Fruit fly (Drosophila melanogaster) whole organism, adult: ENCODE results near the gene hth.

Experiments
- CG11617 ChIP-seq: fragments of 200-800 bp; sonication (Bioruptor generic); optimal IDR thresholded peaks from 2 replicates; lab custom pipeline; 2017; ENCODE audit warnings: mild to moderate bottlenecking, missing biosample characterization, missing genetic modification reagents, missing genetic modification characterization
- CG12768 ChIP-seq: fragments of 200-800 bp; sonication (Bioruptor generic); optimal IDR thresholded peaks from 2 replicates; lab custom pipeline; 2017; ENCODE audit warnings: missing biosample characterization, missing genetic modification characterization, mild to moderate bottlenecking, moderate library complexity, missing genetic modification reagents
- CG14711 ChIP-seq: fragments of 200-800 bp; sonication (Bioruptor generic); optimal IDR thresholded peaks from 2 replicates; lab custom pipeline; 2018; ENCODE audit warnings: missing biosample characterization, mild to moderate bottlenecking, missing genetic modification characterization, moderate library complexity
- CG1620 ChIP-seq: fragments of 200-800 bp; sonication (Bioruptor generic); optimal IDR thresholded peaks from 2 replicates; lab custom pipeline; 2016; ENCODE audit warnings: missing biosample characterization, missing genetic modification characterization
- CG33017 ChIP-seq: fragments of 200-800 bp; sonication (Bioruptor generic); optimal IDR thresholded peaks from 2 replicates; lab custom pipeline; 2018; ENCODE audit warnings: missing biosample characterization, mild to moderate bottlenecking, missing genetic modification characterization, moderate library complexity
- CG5204 ChIP-seq: fragments of 200-800 bp; sonication (Bioruptor generic); optimal IDR thresholded peaks from 2 replicates; lab custom pipeline; 2016; ENCODE audit warnings: missing biosample characterization, missing genetic modification characterization
- CG7045 ChIP-seq: fragments of 200-800 bp; sonication (Bioruptor generic); optimal IDR thresholded peaks from 2 replicates; lab custom pipeline; 2017; ENCODE audit warnings: missing biosample characterization, mild to moderate bottlenecking, missing genetic modification characterization
- CG7101 ChIP-seq: fragments of 200-800 bp; sonication (Bioruptor generic); optimal IDR thresholded peaks from 2 replicates; lab custom pipeline; 2018; ENCODE audit warnings: missing biosample characterization, mild to moderate bottlenecking, missing genetic modification characterization, moderate library complexity
- Clk ChIP-seq: fragments of 200-800 bp; sonication (Bioruptor generic); optimal IDR thresholded peaks from 2 replicates; lab custom pipeline; 2017; ENCODE audit warnings: missing biosample characterization, missing genetic modification characterization
- Crg-1 ChIP-seq: fragments of 200-800 bp; sonication (Bioruptor generic); optimal IDR thresholded peaks from 2 replicates; lab custom pipeline; 2016; ENCODE audit warnings: missing biosample characterization, missing genetic modification characterization
- Hr96 ChIP-seq: fragments of 200-800 bp; sonication (Bioruptor generic); optimal IDR thresholded peaks from 2 replicates; lab custom pipeline; 2016; ENCODE audit warnings: missing biosample characterization, missing genetic modification characterization
- Mnt ChIP-seq: fragments of 200-800 bp; sonication (Bioruptor generic); optimal IDR thresholded peaks from 2 replicates; lab custom pipeline; 2016; ENCODE audit warnings: missing biosample characterization, mild to moderate bottlenecking, missing genetic modification characterization
- bab1 ChIP-seq: fragments of 200-800 bp; sonication (Bioruptor generic); optimal IDR thresholded peaks from 3 replicates; lab custom pipeline; 2019; ENCODE audit warnings: missing biosample characterization, mild to moderate bottlenecking, missing genetic modification characterization, moderate library complexity
- cic ChIP-seq: fragments of 200-800 bp; sonication (Bioruptor generic); optimal IDR thresholded peaks from 2 replicates; lab custom pipeline; 2017; ENCODE audit warnings: missing biosample characterization, mild to moderate bottlenecking, missing genetic modification characterization, moderate library complexity
- cnc ChIP-seq, 2 experiments: fragments of >200 bp; optimal IDR thresholded peaks; 2 replicates each; lab custom pipeline; 2017
- kay ChIP-seq: fragments of 200-800 bp; sonication (Bioruptor generic); peaks from one replicate; lab custom pipeline; 2016; ENCODE audit warnings: missing biosample characterization, missing genetic modification characterization, borderline replicate concordance
- ovo ChIP-seq: fragments of 200-800 bp; sonication (Bioruptor generic); optimal IDR thresholded peaks from 2 replicates; lab custom pipeline; 2016; ENCODE audit warnings: missing biosample characterization, missing genetic modification characterization
- pad ChIP-seq: fragments of 200-800 bp; sonication (Bioruptor generic); optimal IDR thresholded peaks from 3 replicates; lab custom pipeline; 2017; ENCODE audit warnings: missing biosample characterization, missing genetic modification characterization, mild to moderate bottlenecking, moderate library complexity, missing genetic modification reagents
- tj ChIP-seq: fragments of 200-800 bp; sonication (Bioruptor generic); optimal IDR thresholded peaks from 3 replicates; lab custom pipeline; 2017; ENCODE audit warnings: missing biosample characterization, mild to moderate bottlenecking, missing genetic modification characterization, moderate library complexity
- toe ChIP-seq: fragments of 200-800 bp; sonication (Bioruptor generic); optimal IDR thresholded peaks from 2 replicates; lab custom pipeline; 2016; ENCODE audit warnings: missing biosample characterization, missing genetic modification characterization

hth gene

dm6 chr3R:10638641-10639348 lies 573 bp downstream of the hth start:
- TF ChIP-seq toe (no peak), cnc (optimal IDR thresholded peaks at IDR 0.05; lab: Kevin White, UChicago) (no peak), CG14711 (tag; lab: Kevin White, UChicago) (no peak), bab1 (GFP tag; lab: Kevin White, UChicago) (no peak), CG33017 (no peak), CG11617 (GFP tag; lab: Kevin White, UChicago) (no peak), CG1620 (GFP tag; lab: Kevin White, UChicago) (no peak), Mnt (no peak), Clk (no peak), kay (GFP tag; lab: Kevin White, UChicago) (no peak), cic (GFP tag; lab: Kevin White, UChicago) (no peak), CG7045 (GFP tag; lab: Kevin White, UChicago) (no peak), ovo (GFP tag; lab: Kevin White, UChicago) (no peak), pad (GFP tag; lab: Kevin White, UChicago) (no peak), CG7101 (tag; lab: Kevin White, UChicago) (no peak), CG5204 (GFP tag; lab: Kevin White, UChicago) (no peak)

dm6 chr3R:10636028-10636427 lies 3.3 kb downstream of the hth start:
- TF ChIP-seq CG33017 (no peak), CG12768 (GFP tag; lab: Kevin White, UChicago) (no peak), ovo (GFP tag; lab: Kevin White, UChicago) (no peak), Hr96 (GFP tag; lab: Kevin White, UChicago) (no peak), CG14711 (tag; lab: Kevin White, UChicago) (no peak), CG1620 (GFP tag; lab: Kevin White, UChicago) (no peak), toe (no peak), CG7101 (tag; lab: Kevin White, UChicago) (no peak), pad (GFP tag; lab: Kevin White, UChicago) (no peak), tj (GFP tag; lab: Kevin White, UChicago) (no peak), kay (GFP tag; lab: Kevin White, UChicago) (no peak), Mnt (no peak), CG11617 (GFP tag; lab: Kevin White, UChicago) (no peak), CG5204 (GFP tag; lab: Kevin White, UChicago) (no peak), bab1 (GFP tag; lab: Kevin White, UChicago) (no peak), Clk (no peak), Crg-1 (GFP tag; lab: Kevin White, UChicago) (no peak), CG7045 (GFP tag; lab: Kevin White, UChicago) (no peak), cic (GFP tag; lab: Kevin White, UChicago) (no peak), cnc (optimal IDR thresholded peaks at IDR 0.05; lab: Kevin White, UChicago) (no peak)

dm6 chr3R:10633855-10634254 lies 5.5 kb downstream of the hth start:
- TF ChIP-seq CG7101 (tag; lab: Kevin White, UChicago), result no peak
- no peak for TF ChIP-seq CG7045 (GFP tag; lab: Kevin White, UChicago)
- no peak for TF ChIP-seq Hr96 (GFP tag; lab: Kevin White, UChicago)
- TF ChIP-seq tj (GFP tag; lab: Kevin White, UChicago), result no peak
- TF ChIP-seq CG11617 (GFP tag; lab: Kevin White, UChicago), result no peak
- no peak for TF ChIP-seq Crg-1 (GFP tag; lab: Kevin White, UChicago)
- no peak for TF ChIP-seq cnc (optimal IDR thresholded peaks at IDR 0.05; lab: Kevin White, UChicago)
- no peak for TF ChIP-seq kay (GFP tag; lab: Kevin White, UChicago)
- no peak for TF ChIP-seq pad (GFP tag; lab: Kevin White, UChicago)
- no peak for TF ChIP-seq toe
- TF ChIP-seq bab1 (GFP tag; lab: Kevin White, UChicago), result no peak
- TF ChIP-seq CG5204 (GFP tag; lab: Kevin White, UChicago), result no peak
- no peak for TF ChIP-seq CG12768 (GFP tag; lab: Kevin White, UChicago)
- TF ChIP-seq CG14711 (tag; lab: Kevin White, UChicago), result no peak
- no peak for TF ChIP-seq Clk

dm6 chr3R:10631807-10632206 lies 7.6 kb downstream of the hth start:
- TF ChIP-seq pad (GFP tag; lab: Kevin White, UChicago), result no peak
- no peak for TF ChIP-seq CG11617 (GFP tag; lab: Kevin White, UChicago)
- no peak for TF ChIP-seq CG7101 (tag; lab: Kevin White, UChicago)
- TF ChIP-seq kay (GFP tag; lab: Kevin White, UChicago), result no peak
- TF ChIP-seq bab1 (GFP tag; lab: Kevin White, UChicago), result no peak
- no peak for TF ChIP-seq Hr96 (GFP tag; lab: Kevin White, UChicago)
- TF ChIP-seq toe, result no peak
- no peak for TF ChIP-seq Crg-1 (GFP tag; lab: Kevin White, UChicago)
- no peak for TF ChIP-seq CG12768 (GFP tag; lab: Kevin White, UChicago)
- no peak for TF ChIP-seq ovo (GFP tag; lab: Kevin White, UChicago)
- TF ChIP-seq cnc (optimal IDR thresholded peaks at IDR 0.05; lab: Kevin White, UChicago), result no peak
- TF ChIP-seq CG5204 (GFP tag; lab: Kevin White, UChicago), result no peak
- TF ChIP-seq CG14711 (tag; lab: Kevin White, UChicago), result no peak
- no peak for TF ChIP-seq CG33017
- TF ChIP-seq CG1620 (GFP tag; lab: Kevin White, UChicago), result no peak
- no peak for TF ChIP-seq tj (GFP tag; lab: Kevin White, UChicago)
- no peak for TF ChIP-seq Clk

dm6 chr3R:10629973-10630372 lies 9.4 kb downstream of the hth start:
- no peak for TF ChIP-seq CG5204 (GFP tag; lab: Kevin White, UChicago)
- no peak for TF ChIP-seq CG33017
- TF ChIP-seq Clk, result no peak
- no peak for TF ChIP-seq Crg-1 (GFP tag; lab: Kevin White, UChicago)
- TF ChIP-seq ovo (GFP tag; lab: Kevin White, UChicago), result no peak
- no peak for TF ChIP-seq kay (GFP tag; lab: Kevin White, UChicago)
- no peak for TF ChIP-seq cic (GFP tag; lab: Kevin White, UChicago)
- no peak for TF ChIP-seq CG12768 (GFP tag; lab: Kevin White, UChicago)
- TF ChIP-seq CG11617 (GFP tag; lab: Kevin White, UChicago), result no peak
- no peak for TF ChIP-seq CG1620 (GFP tag; lab: Kevin White, UChicago)
- TF ChIP-seq CG7045 (GFP tag; lab: Kevin White, UChicago), result no peak
- TF ChIP-seq toe, result no peak
- TF ChIP-seq CG7101 (tag; lab: Kevin White, UChicago), result no peak
